Fruit fly (Drosophila melanogaster): ENCODE results near the gene Met.

Gene Met

DNA sequence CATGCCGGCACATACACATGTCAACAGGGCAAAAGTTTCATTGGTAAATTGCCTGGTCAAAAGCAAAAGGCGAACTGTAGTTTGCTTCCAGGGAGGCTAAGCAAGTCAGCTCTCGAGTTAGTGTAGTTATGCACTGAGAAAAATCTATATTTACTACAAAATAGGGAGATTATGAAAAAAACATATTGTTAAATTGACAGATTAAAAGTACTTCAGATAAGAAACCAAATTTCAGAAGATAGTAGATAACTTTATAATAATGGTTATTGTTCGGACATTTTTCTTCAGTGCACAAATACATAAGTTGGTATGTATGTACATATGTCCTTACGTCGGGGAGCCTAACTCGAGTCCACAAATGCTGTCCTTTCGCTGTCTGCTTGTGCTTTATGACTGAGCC, 41.2 kb downstream of the Met start (continued):
- TF ChIP-seq CG12942 (GFP tag; optimal IDR thresholded peaks at IDR 0.05) (peak; percentile 13), Optix (GFP tag; IDR thresholded peaks at IDR 0.05) (no peak), ATbp (GFP tag; optimal IDR thresholded peaks at IDR 0.05) (peak; percentile 31), Rx (GFP tag; IDR thresholded peaks at IDR 0.05) (no peak), CG43689 (GFP tag; IDR thresholded peaks at IDR 0.05) (no peak), Sry-δ (GFP tag; optimal IDR thresholded peaks at IDR 0.05) (peak; percentile 5), CG10654 (GFP tag; optimal IDR thresholded peaks at IDR 0.05) (peak; percentile 44), CG13894 (tag; optimal IDR thresholded peaks at IDR 0.05) (peak; percentile 63), croc (GFP tag; conservative IDR thresholded peaks at IDR 0.05) (no peak), CG6765 (GFP tag; optimal IDR thresholded peaks at IDR 0.05) (peak; percentile 3), tin (GFP tag; optimal IDR thresholded peaks at IDR 0.05) (peak; percentile 39), CG30431 (GFP tag; optimal IDR thresholded peaks at IDR 0.05) (no peak), B-H1 (GFP tag; IDR thresholded peaks at IDR 0.05) (peak; percentile 32; the same call in 2 of the 3 replicates), Antp (GFP tag; optimal IDR thresholded peaks at IDR 0.05) (peak; percentile 27), inv (GFP tag; IDR thresholded peaks at IDR 0.05; ENCODE audit: partially characterized antibody) (no peak), CG3407 (GFP tag; optimal IDR thresholded peaks at IDR 0.05) (peak; percentile 15), CG34422 (GFP tag; IDR thresholded peaks at IDR 0.05) (no peak), shn (GFP tag; optimal IDR thresholded peaks at IDR 0.05) (no peak), CG17359 (tag; optimal IDR thresholded peaks at IDR 0.05) (peak; percentile 66), CG4328 (GFP tag; optimal IDR thresholded peaks at IDR 0.05) (no peak), grau (tag; optimal IDR thresholded peaks at IDR 0.05) (peak; percentile 71), Med (GFP tag) (peak; percentile 81), CG11504 (tag; optimal IDR thresholded peaks at IDR 0.05) (peak; percentile 75), sd (tag; optimal IDR thresholded peaks at IDR 0.05) (no peak), eyg (GFP tag; optimal IDR thresholded peaks at IDR 0.05) (no peak), Atf6 (GFP tag; IDR thresholded peaks at IDR 0.05) (peak; percentile 65), D19A (tag; optimal IDR thresholded peaks at IDR 0.05) (peak; percentile 60), CG17612 (GFP tag; IDR thresholded peaks at IDR 0.05) (no peak), Dad (GFP tag; optimal IDR thresholded peaks at IDR 0.05) (no peak), lmd (GFP tag; IDR thresholded peaks at IDR 0.05) (peak; percentile 48), CG9932 (GFP tag; IDR thresholded peaks at IDR 0.05) (peak; percentile 49; the same call in 1 of the 2 replicates), Chrac-16 (GFP tag; optimal IDR thresholded peaks at IDR 0.05) (peak; percentile 23), CG15601 (tag; optimal IDR thresholded peaks at IDR 0.05) (peak; percentile 11), sc (optimal IDR thresholded peaks at IDR 0.05) (no peak), sc (GFP tag; optimal IDR thresholded peaks at IDR 0.05) (no peak), tna (GFP tag; IDR thresholded peaks at IDR 0.05; ENCODE audit: partially characterized antibody) (no peak), Camta (GFP tag; optimal IDR thresholded peaks at IDR 0.05) (peak; percentile 23), CG32767 (GFP tag; IDR thresholded peaks at IDR 0.05) (0 out of 2 replicates have a peak, but pooled peaks have one; percentile 49), so (GFP tag; IDR thresholded peaks at IDR 0.05) (peak; percentile 69; the same call in 2 of the 3 replicates), CG12391 (tag; optimal IDR thresholded peaks at IDR 0.05) (peak; percentile 69), B-H2 (GFP tag; optimal IDR thresholded peaks at IDR 0.05) (no peak), sens (GFP tag) (peak; percentile 92), Dip3 (GFP tag; optimal IDR thresholded peaks at IDR 0.05) (no peak), CG17568 (GFP tag; optimal IDR thresholded peaks at IDR 0.05) (no peak), emc (GFP tag; optimal IDR thresholded peaks at IDR 0.05) (no peak), Hr39 (optimal IDR thresholded peaks at IDR 0.05) (no peak), chn (GFP tag; optimal IDR thresholded peaks at IDR 0.05) (no peak), mam (GFP tag; optimal IDR thresholded peaks at IDR 0.05) (peak; percentile 22), Vsx1 (GFP tag; optimal IDR thresholded peaks at IDR 0.05) (no peak), Dip2 (GFP tag; IDR thresholded peaks at IDR 0.05) (no peak), CG15011 (GFP tag; optimal IDR thresholded peaks at IDR 0.05) (peak; percentile 14), Gug (GFP tag; IDR thresholded peaks at IDR 0.05) (no peak), Oli (tag; optimal IDR thresholded peaks at IDR 0.05) (peak; percentile 50)
